Fruit fly (Drosophila melanogaster) whole organism, embryonic: ENCODE results near the gene CG4955.

Experiments used
- C15 ChIP-seq: fragments of 200-800 bp; sonication (Bioruptor generic); IDR thresholded peaks from 3 replicates; pipeline ENCODE4 v1.3.6; 2022; ENCODE audit warnings: missing biosample characterization, missing genetic modification characterization
- CG10209 ChIP-seq: fragments of 200-800 bp; sonication (Bioruptor generic); optimal IDR thresholded peaks from 3 replicates; lab custom pipeline; 2017; ENCODE audit warnings: missing biosample characterization, mild to moderate bottlenecking, missing genetic modification characterization, missing genetic modification reagents
- CG10274 ChIP-seq: fragments of 200-800 bp; sonication (Bioruptor generic); optimal IDR thresholded peaks from 3 replicates; lab custom pipeline; 2017; ENCODE audit warnings: missing biosample characterization, mild to moderate bottlenecking, missing genetic modification characterization
- CG11085 ChIP-seq: fragments of 200-800 bp; sonication (Bioruptor generic); IDR thresholded peaks from 2 replicates; pipeline ENCODE4 v1.3.6; 2022; ENCODE audit warnings: missing biosample characterization, missing genetic modification characterization
- CG12769 ChIP-seq: fragments of 200-800 bp; sonication (Bioruptor generic); optimal IDR thresholded peaks from 2 replicates; lab custom pipeline; 2019; ENCODE audit warnings: missing biosample characterization, mild to moderate bottlenecking, missing genetic modification characterization, moderate library complexity
- CG13123 ChIP-seq: fragments of 200-800 bp; sonication (Bioruptor generic); optimal IDR thresholded peaks from 2 replicates; lab custom pipeline; 2016; ENCODE audit warnings: missing biosample characterization, missing genetic modification characterization
- CG13287 ChIP-seq: fragments of 200-800 bp; sonication (Bioruptor generic); IDR thresholded peaks from 2 replicates; pipeline ENCODE4 v1.3.6; 2022; ENCODE audit warnings: missing biosample characterization, missing genetic modification characterization; ENCODE audit not compliant: partially characterized antibody
- CG13424 ChIP-seq: fragments of 200-800 bp; sonication (Bioruptor generic); optimal IDR thresholded peaks from 2 replicates; lab custom pipeline; 2019; ENCODE audit warnings: missing biosample characterization, mild to moderate bottlenecking, missing genetic modification characterization, moderate library complexity
- CG16863 ChIP-seq: fragments of 200-800 bp; sonication (Bioruptor generic); optimal IDR thresholded peaks from 3 replicates; lab custom pipeline; 2016; ENCODE audit warnings: missing biosample characterization, missing genetic modification characterization
- CG17328 ChIP-seq: fragments of 200-800 bp; sonication (Bioruptor generic); IDR thresholded peaks from 2 replicates; pipeline ENCODE4 v1.3.6; 2022; ENCODE audit warnings: missing biosample characterization, missing genetic modification characterization
- CG1792 ChIP-seq: fragments of 200-800 bp; sonication (Bioruptor generic); optimal IDR thresholded peaks from 2 replicates; lab custom pipeline; 2016; ENCODE audit warnings: missing biosample characterization, missing genetic modification characterization
- CG2712 ChIP-seq: fragments of 200-800 bp; optimal IDR thresholded peaks from 3 replicates; lab custom pipeline; 2019; ENCODE audit warnings: missing biosample characterization, mild to moderate bottlenecking, missing genetic modification characterization, moderate library complexity
- CG4404 ChIP-seq: fragments of 200-800 bp; sonication (Bioruptor generic); IDR thresholded peaks from 2 replicates; pipeline ENCODE4 v1.3.6; 2022; ENCODE audit warnings: missing biosample characterization, missing genetic modification characterization
- CG5953 ChIP-seq: fragments of 200-800 bp; sonication (Bioruptor generic); IDR thresholded peaks from 2 replicates; pipeline ENCODE4 v1.3.6; 2022; ENCODE audit warnings: missing biosample characterization, missing genetic modification characterization
- CG7556 ChIP-seq: fragments of 200-800 bp; sonication (Bioruptor generic); optimal IDR thresholded peaks from 2 replicates; lab custom pipeline; 2017; ENCODE audit warnings: missing biosample characterization, mild to moderate bottlenecking, missing genetic modification characterization
- CG7839 ChIP-seq: fragments of 200-800 bp; sonication (Bioruptor generic); optimal IDR thresholded peaks from 3 replicates; lab custom pipeline; 2018; ENCODE audit warnings: missing biosample characterization, mild to moderate bottlenecking, missing genetic modification characterization, moderate library complexity
- CG7987 ChIP-seq: fragments of 200-800 bp; sonication (Bioruptor generic); optimal IDR thresholded peaks from 2 replicates; lab custom pipeline; 2018; ENCODE audit warnings: missing biosample characterization, mild to moderate bottlenecking, missing genetic modification characterization, moderate library complexity
- CTCF ChIP-seq: fragments of 200-800 bp; sonication (Bioruptor generic); optimal IDR thresholded peaks from 2 replicates; lab custom pipeline; 2017; ENCODE audit warnings: missing biosample characterization, mild to moderate bottlenecking, missing genetic modification characterization, moderate library complexity
- Dbx ChIP-seq: fragments of 200-800 bp; sonication (Bioruptor generic); IDR thresholded peaks from 3 replicates; pipeline ENCODE4 v1.3.6; 2022; ENCODE audit warnings: missing biosample characterization, missing genetic modification characterization
- Ets97D ChIP-seq: fragments of 200-800 bp; sonication (Bioruptor generic); optimal IDR thresholded peaks from 3 replicates; lab custom pipeline; 2016; ENCODE audit warnings: missing biosample characterization, missing genetic modification characterization
- GATAe ChIP-seq: fragments of 200-800 bp; sonication (Bioruptor generic); conservative IDR thresholded peaks from 2 replicates; pipeline ENCODE4 v1.3.6; 2022; ENCODE audit warnings: missing biosample characterization, missing genetic modification characterization
- H15 ChIP-seq: fragments of 200-800 bp; sonication (Bioruptor generic); IDR thresholded peaks from 3 replicates; pipeline ENCODE4 v1.3.6; 2022; ENCODE audit warnings: missing biosample characterization, missing genetic modification characterization
- HLH3B ChIP-seq: fragments of 200-800 bp; sonication (Bioruptor generic); IDR thresholded peaks from 2 replicates; pipeline ENCODE4 v1.3.6; 2022; ENCODE audit warnings: missing biosample characterization, missing genetic modification characterization
- HLH4C ChIP-seq: fragments of 200-800 bp; sonication (Bioruptor generic); IDR thresholded peaks from 3 replicates; pipeline ENCODE4 v1.3.6; 2022; ENCODE audit warnings: missing biosample characterization, missing genetic modification characterization; ENCODE audit not compliant: partially characterized antibody
- Hr78 ChIP-seq, 2 experiments: fragments of 200-800 bp in 1 of 2; fragments of >200 bp in 1 of 2; sonication (Bioruptor generic) in 1 of 2; optimal IDR thresholded peaks; 2 replicates each; lab custom pipeline; 2017 to 2019; ENCODE audit warnings: missing biosample characterization in 2 of 2, missing genetic modification characterization in 2 of 2, mild to moderate bottlenecking in 1 of 2, moderate library complexity in 1 of 2
- Kr ChIP-seq: fragments of 200-800 bp; sonication (Bioruptor generic); optimal IDR thresholded peaks from 2 replicates; lab custom pipeline; 2017; ENCODE audit warnings: missing biosample characterization, mild to moderate bottlenecking, missing genetic modification characterization
- Med ChIP-seq: fragments of 200-800 bp; sonication (Bioruptor generic); peaks from one replicate; lab custom pipeline; 2016; ENCODE audit warnings: missing biosample characterization, missing genetic modification characterization, mild to moderate bottlenecking, inconsistent platforms, moderate library complexity
- Meics ChIP-seq: fragments of 200-800 bp; sonication (Bioruptor generic); optimal IDR thresholded peaks from 2 replicates; lab custom pipeline; 2017; ENCODE audit warnings: missing biosample characterization, mild to moderate bottlenecking, missing genetic modification characterization
- Six4 ChIP-seq: fragments of 200-800 bp; sonication (Bioruptor generic); optimal IDR thresholded peaks from 2 replicates; lab custom pipeline; 2016; ENCODE audit warnings: missing biosample characterization, missing genetic modification characterization
- ato ChIP-seq: fragments of 200-800 bp; sonication (Bioruptor generic); IDR thresholded peaks from 2 replicates; pipeline ENCODE4 v1.3.6; 2022; ENCODE audit warnings: missing biosample characterization, missing genetic modification characterization; ENCODE audit not compliant: partially characterized antibody
- bsh ChIP-seq, 2 experiments: fragments of 200-800 bp; sonication (Bioruptor generic); optimal IDR thresholded peaks; 2 replicates each; lab custom pipeline; 2017 to 2018; ENCODE audit warnings: mild to moderate bottlenecking in 2 of 2, missing biosample characterization in 2 of 2, missing genetic modification characterization in 2 of 2, moderate library complexity in 1 of 2
- crol ChIP-seq: fragments of 200-800 bp; sonication (Bioruptor generic); IDR thresholded peaks from 2 replicates; pipeline ENCODE4 v1.3.6; 2022; ENCODE audit warnings: missing biosample characterization, missing genetic modification characterization
- cwo ChIP-seq: fragments of 200-800 bp; sonication (Bioruptor generic); optimal IDR thresholded peaks from 3 replicates; lab custom pipeline; 2017; ENCODE audit warnings: missing biosample characterization, missing genetic modification characterization, mild to moderate bottlenecking, moderate library complexity, missing genetic modification reagents
- esg ChIP-seq: fragments of 200-800 bp; sonication (Bioruptor generic); conservative IDR thresholded peaks from 2 replicates; pipeline ENCODE4 v1.3.6; 2022; ENCODE audit warnings: missing biosample characterization, missing genetic modification characterization
- ftz-f1 ChIP-seq: fragments of 200-800 bp; sonication (Bioruptor generic); optimal IDR thresholded peaks from 2 replicates; lab custom pipeline; 2016; ENCODE audit warnings: missing biosample characterization, missing genetic modification characterization
- grn ChIP-seq: fragments of 200-800 bp; sonication (Bioruptor generic); optimal IDR thresholded peaks from 3 replicates; lab custom pipeline; 2017; ENCODE audit warnings: missing biosample characterization, missing genetic modification characterization
- hbn ChIP-seq: fragments of 200-800 bp; sonication (Bioruptor generic); IDR thresholded peaks from 2 replicates; pipeline ENCODE4 v1.3.6; 2022; ENCODE audit warnings: missing biosample characterization, missing genetic modification characterization; ENCODE audit not compliant: partially characterized antibody
- luna ChIP-seq: fragments of 200-800 bp; sonication (Bioruptor generic); optimal IDR thresholded peaks from 2 replicates; lab custom pipeline; 2016; ENCODE audit warnings: missing biosample characterization, missing genetic modification characterization
- pho ChIP-seq: fragments of 200-800 bp; sonication (Bioruptor generic); optimal IDR thresholded peaks from 2 replicates; lab custom pipeline; 2016; ENCODE audit warnings: missing biosample characterization, missing genetic modification characterization
- repo ChIP-seq: fragments of 200-800 bp; sonication (Bioruptor generic); optimal IDR thresholded peaks from 2 replicates; lab custom pipeline; 2016; ENCODE audit warnings: missing biosample characterization, missing genetic modification characterization
- ro ChIP-seq: fragments of 200-800 bp; sonication (Bioruptor generic); IDR thresholded peaks from 2 replicates; pipeline ENCODE4 v1.3.6; 2022; ENCODE audit warnings: missing biosample characterization, missing genetic modification characterization
- so ChIP-seq: fragments of 200-800 bp; sonication (Bioruptor generic); IDR thresholded peaks from 3 replicates; pipeline ENCODE4 v1.3.6; 2022; ENCODE audit warnings: missing biosample characterization, missing genetic modification characterization
- sob ChIP-seq: fragments of 200-800 bp; sonication (Bioruptor generic); IDR thresholded peaks from 2 replicates; pipeline ENCODE4 v1.3.6; 2022; ENCODE audit warnings: missing biosample characterization, missing genetic modification characterization
- trem ChIP-seq: fragments of 200-800 bp; optimal IDR thresholded peaks from 3 replicates; lab custom pipeline; 2019; ENCODE audit warnings: missing biosample characterization, mild to moderate bottlenecking, missing genetic modification characterization, moderate library complexity
- trh ChIP-seq: fragments of 200-800 bp; sonication (Bioruptor generic); optimal IDR thresholded peaks from 2 replicates; lab custom pipeline; 2016; ENCODE audit warnings: missing biosample characterization, missing genetic modification characterization
- unpg ChIP-seq: fragments of 200-800 bp; sonication (Bioruptor generic); optimal IDR thresholded peaks from 3 replicates; lab custom pipeline; 2018; ENCODE audit warnings: missing biosample characterization, mild to moderate bottlenecking, missing genetic modification characterization, moderate library complexity
- wek ChIP-seq: fragments of 200-800 bp; sonication (Bioruptor generic); optimal IDR thresholded peaks from 3 replicates; lab custom pipeline; 2018; ENCODE audit warnings: missing biosample characterization, mild to moderate bottlenecking, missing genetic modification characterization, moderate library complexity
- wor ChIP-seq: fragments of 200-800 bp; sonication (Bioruptor generic); IDR thresholded peaks from 2 replicates; pipeline ENCODE4 v1.3.6; 2022; ENCODE audit warnings: missing biosample characterization, missing genetic modification characterization
- z ChIP-seq: fragments of 200-800 bp; sonication (Bioruptor generic); IDR thresholded peaks from 3 replicates; pipeline ENCODE4 v1.3.6; 2022; ENCODE audit warnings: missing biosample characterization, missing genetic modification characterization

The CG4955 gene

dm6 chrX:17091062-17091904 is 10.0 kb downstream of the CG4955 start, which contains the start of the genes CG16700 and CG4991 (continued):
- TF ChIP-seq bsh (GFP tag; optimal IDR thresholded peaks at IDR 0.05; lab: Kevin White, UChicago) (peak in 1 of 2 experiments; percentile 71), unpg (GFP tag; lab: Kevin White, UChicago) (peak; percentile 69), trh (GFP tag; lab: Kevin White, UChicago) (peak; percentile 12), pho (GFP tag; lab: Kevin White, UChicago) (no peak), Ets97D (no peak), so (GFP tag; lab: Robert Waterston, UW) (peak; percentile 51; the same call in 1 of the 3 replicates), crol (no peak), Med (GFP tag; lab: Kevin White, UChicago) (peak; percentile 83), luna (GFP tag; lab: Kevin White, UChicago) (no peak), H15 (peak; percentile 59; the same call in 1 of the 3 replicates), esg (GFP tag; lab: Robert Waterston, UW) (peak; percentile 60), CG10209 (GFP tag; lab: Kevin White, UChicago) (peak; percentile 80), wek (GFP tag; lab: Kevin White, UChicago) (no peak), repo (GFP tag; lab: Kevin White, UChicago) (no peak), ftz-f1 (GFP tag; lab: Kevin White, UChicago) (no peak), CG12769 (no peak), CG11085 (GFP tag; lab: Robert Waterston, UW) (peak; percentile 62; the same call in 1 of the 2 replicates), CG4404 (peak; percentile 71), GATAe (GFP tag; lab: Robert Waterston, UW) (peak; percentile 30; the same call in 1 of the 2 replicates), Kr (no peak), CG16863 (peak; percentile 9), sob (GFP tag; lab: Robert Waterston, UW) (peak; percentile 61), ato (GFP tag; lab: Robert Waterston, UW) (no peak), Hr78 (GFP tag; optimal IDR thresholded peaks at IDR 0.05; lab: Kevin White, UChicago) (peak in 1 of 2 experiments; percentile 71), CG7556 (GFP tag; lab: Kevin White, UChicago) (peak; percentile 93), HLH3B (GFP tag; lab: Robert Waterston, UW) (no peak; the same call in 1 of the 2 replicates), trem (tag; lab: Kevin White, UChicago) (peak; percentile 39), CG7839 (tag; lab: Kevin White, UChicago) (peak; percentile 93), CTCF (GFP tag; lab: Kevin White, UChicago) (peak; percentile 91), Meics (peak; percentile 88), CG10274 (peak; percentile 41), CG13424 (tag; lab: Kevin White, UChicago) (peak; percentile 90), cwo (GFP tag; lab: Kevin White, UChicago) (peak; percentile 76), C15 (GFP tag; lab: Robert Waterston, UW) (no peak), HLH4C (GFP tag; lab: Robert Waterston, UW) (no peak), hbn (GFP tag; lab: Robert Waterston, UW) (no peak), grn (GFP tag; lab: Kevin White, UChicago) (no peak), CG13123 (peak; percentile 38), Dbx (GFP tag; lab: Robert Waterston, UW) (peak; percentile 69; the same call in 1 of the 3 replicates), CG13287 (GFP tag; lab: Robert Waterston, UW) (no peak), CG7987 (GFP tag; lab: Kevin White, UChicago) (no peak), ro (peak; percentile 39; the same call in 1 of the 2 replicates), wor (GFP tag; lab: Robert Waterston, UW) (peak; percentile 58; the same call in 1 of the 2 replicates), CG1792 (no peak), Six4 (GFP tag; lab: Kevin White, UChicago) (peak; percentile 43), CG17328 (GFP tag; lab: Robert Waterston, UW) (0 out of 2 replicates have a peak, but pooled peaks have one; percentile 21), CG2712 (tag; lab: Kevin White, UChicago) (peak; percentile 91), z (GFP tag; lab: Robert Waterston, UW) (no peak), CG5953 (no peak)
